Fruit fly (Drosophila melanogaster) whole organism, embryonic: Measurements from ENCODE around the gene mRpS26.

Experiments
- CG10209 ChIP-seq: fragments of 200-800 bp; sonication (Bioruptor generic); optimal IDR thresholded peaks from 3 replicates; lab custom pipeline; 2017; ENCODE audit warnings: missing biosample characterization, mild to moderate bottlenecking, missing genetic modification characterization, missing genetic modification reagents
- CG15269 ChIP-seq: fragments of 200-800 bp; sonication (Bioruptor generic); optimal IDR thresholded peaks from 2 replicates; lab custom pipeline; 2018; ENCODE audit warnings: missing biosample characterization, mild to moderate bottlenecking, missing genetic modification characterization, moderate library complexity
- Med ChIP-seq: fragments of 200-800 bp; sonication (Bioruptor generic); peaks from one replicate; lab custom pipeline; 2016; ENCODE audit warnings: missing biosample characterization, missing genetic modification characterization, mild to moderate bottlenecking, inconsistent platforms, moderate library complexity
- dm ChIP-seq: fragments of 200-800 bp; sonication (Bioruptor generic); optimal IDR thresholded peaks from 3 replicates; lab custom pipeline; 2016; ENCODE audit warnings: missing biosample characterization, missing genetic modification characterization
- jing ChIP-seq: fragments of 200-800 bp; sonication (Bioruptor generic); optimal IDR thresholded peaks from 2 replicates; lab custom pipeline; 2018; ENCODE audit warnings: missing biosample characterization, mild to moderate bottlenecking, missing genetic modification characterization
- zfh1 ChIP-seq: fragments of 200-800 bp; sonication (Bioruptor generic); IDR thresholded peaks from 3 replicates; pipeline ENCODE4 v1.3.6; 2022; ENCODE audit warnings: missing biosample characterization, missing genetic modification characterization

DNA sequence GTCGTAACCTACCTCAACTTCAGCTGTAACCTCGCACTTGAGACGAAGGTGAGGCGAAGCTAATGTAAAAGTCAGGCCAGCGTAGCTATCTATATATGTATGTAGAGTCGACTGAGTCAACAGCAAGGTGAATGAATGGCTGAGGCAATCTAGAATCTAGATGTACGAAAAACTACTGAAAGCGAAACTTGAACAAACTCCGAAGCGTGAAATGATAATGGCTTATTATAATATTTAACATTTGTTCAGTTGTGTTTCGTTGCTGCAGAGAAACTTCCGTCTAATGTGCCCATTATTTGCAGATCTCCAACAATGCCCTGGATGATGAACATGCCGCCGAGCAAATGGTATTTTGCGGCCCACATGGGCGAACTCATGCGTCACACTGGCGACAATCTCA, 38.2 kb downstream of the mRpS26 start:
- TF ChIP-seq jing (GFP tag; lab: Kevin White, UChicago): no peak
- TF ChIP-seq CG15269: peak; percentile 6
- no peak for TF ChIP-seq dm (GFP tag; lab: Kevin White, UChicago)
- no peak for TF ChIP-seq zfh1 (GFP tag; lab: Robert Waterston, UW)
- TF ChIP-seq CG10209 (GFP tag; lab: Kevin White, UChicago): peak; percentile 41
- peak; percentile 67 for TF ChIP-seq Med
